Worm (Caenorhabditis elegans): ENCODE results near the gene clec-58.

- TF ChIP-seq daf-12 (tag; optimal IDR thresholded peaks at IDR 0.05) (no peak), ces-1 (GFP tag; optimal IDR thresholded peaks at IDR 0.05) (no peak), nhr-237 (tag; optimal IDR thresholded peaks at IDR 0.05) (no peak), jun-1 (tag; optimal IDR thresholded peaks at IDR 0.05) (no peak), lin-1 (GFP tag; IDR thresholded peaks at IDR 0.05) (no peak)
These were observed 48.4 kb upstream of the clec-58 start, which contains the start of gene F59B10.6 for ce11 chrII:10524374-10524773.
